Worm (Caenorhabditis elegans) whole organism, L4 larva: Measurements from ENCODE around the gene nprl-2.

Source experiments
- D1046.2 ChIP-seq: fragments of 200-800 bp; sonication (Bioruptor generic); IDR thresholded peaks from 2 replicates; pipeline ENCODE4 v1.3.6; 2022; ENCODE audit warnings: missing genetic modification characterization, missing compliant biosample characterization
- T20F7.1 ChIP-seq: fragments of 200-800 bp; sonication (Bioruptor generic); optimal IDR thresholded peaks from 2 replicates; lab custom pipeline; 2018; ENCODE audit warnings: mild to moderate bottlenecking, missing genetic modification characterization, missing compliant biosample characterization
- Y105C5A.15 ChIP-seq: fragments of 200-800 bp; sonication (Bioruptor generic); IDR thresholded peaks from 2 replicates; pipeline ENCODE4 v1.3.6; 2022; ENCODE audit warnings: missing genetic modification characterization, missing compliant biosample characterization
- ZK337.2 ChIP-seq: fragments of 200-800 bp; sonication (Bioruptor generic); IDR thresholded peaks from 2 replicates; pipeline ENCODE4 v1.3.6; 2022; ENCODE audit warnings: missing genetic modification reagents, missing genetic modification characterization, missing compliant biosample characterization
- ama-1 ChIP-seq: fragments of 150-350 bp; optimal IDR thresholded peaks from 2 replicates; lab custom pipeline; 2014; ENCODE audit warnings: inconsistent platforms, mixed read lengths
- ces-1 ChIP-seq: fragments of 150-350 bp; sonication (generic microtip); optimal IDR thresholded peaks from 4 replicates; lab custom pipeline; 2014; ENCODE audit warnings: missing biosample characterization, missing genetic modification reagents, missing genetic modification characterization
- daf-16 ChIP-seq, 3 experiments: sonication (generic microtip); optimal IDR thresholded peaks; 2 replicates each; lab custom pipeline; 2016 to 2017; ENCODE audit warnings: missing genetic modification characterization in 3 of 3, missing genetic modification reagents in 3 of 3, mild to moderate bottlenecking in 2 of 3, missing compliant biosample characterization in 2 of 3, missing biosample characterization in 1 of 3, moderate library complexity in 1 of 3
- dmd-6 ChIP-seq: fragments of 200-800 bp; sonication (Bioruptor generic); IDR thresholded peaks from 2 replicates; pipeline ENCODE4 v1.3.6; 2022; ENCODE audit warnings: missing genetic modification reagents, missing genetic modification characterization, missing compliant biosample characterization
- dpl-1 ChIP-seq: fragments of 150-350 bp; optimal IDR thresholded peaks from 2 replicates; lab custom pipeline; 2014; ENCODE audit warnings: missing biosample characterization, missing genetic modification reagents, missing genetic modification characterization
- duxl-1 ChIP-seq: sonication (generic microtip); optimal IDR thresholded peaks from 2 replicates; lab custom pipeline; 2016; ENCODE audit warnings: mild to moderate bottlenecking, missing genetic modification characterization, moderate library complexity, missing compliant biosample characterization; ENCODE audit not compliant: poor library complexity
- dve-1 ChIP-seq: sonication (generic microtip); optimal IDR thresholded peaks from 2 replicates; lab custom pipeline; 2017; ENCODE audit warnings: antibody characterized with exemption, mild to moderate bottlenecking, missing genetic modification characterization, missing compliant biosample characterization; ENCODE audit not compliant: insufficient read depth
- egl-27 ChIP-seq: sonication (generic microtip); optimal IDR thresholded peaks from 3 replicates; lab custom pipeline; 2017; ENCODE audit warnings: missing biosample characterization, missing genetic modification reagents, missing genetic modification characterization
- egl-43 ChIP-seq: fragments of 200-800 bp; sonication (Bioruptor generic); IDR thresholded peaks from 2 replicates; pipeline ENCODE4 v1.3.6; 2022; ENCODE audit warnings: missing genetic modification reagents, missing genetic modification characterization, missing compliant biosample characterization
- fkh-10 ChIP-seq: fragments of 150-350 bp; optimal IDR thresholded peaks from 2 replicates; lab custom pipeline; 2014; ENCODE audit warnings: missing biosample characterization, missing genetic modification reagents, missing genetic modification characterization
- hif-1 ChIP-seq, 2 experiments: sonication (generic microtip); optimal IDR thresholded peaks; 2 replicates each; lab custom pipeline; 2016 to 2017; ENCODE audit warnings: missing compliant biosample characterization in 2 of 2, missing genetic modification characterization in 2 of 2, missing genetic modification reagents in 2 of 2, missing genotype in 2 of 2, mild to moderate bottlenecking in 1 of 2
- hlh-11 ChIP-seq: fragments of 200-800 bp; sonication (Bioruptor generic); optimal IDR thresholded peaks from 2 replicates; lab custom pipeline; 2018; ENCODE audit warnings: mild to moderate bottlenecking, missing genetic modification characterization, missing compliant biosample characterization
- hlh-30 ChIP-seq: sonication (generic microtip); optimal IDR thresholded peaks from 2 replicates; lab custom pipeline; 2017; ENCODE audit warnings: antibody characterized with exemption, mild to moderate bottlenecking, missing genetic modification characterization, missing compliant biosample characterization; ENCODE audit not compliant: insufficient read depth
- lim-7 ChIP-seq: fragments of 200-800 bp; sonication (Bioruptor generic); IDR thresholded peaks from 2 replicates; pipeline ENCODE4 v1.3.6; 2022; ENCODE audit warnings: missing genetic modification characterization, missing compliant biosample characterization
- lsy-2 ChIP-seq, 2 experiments: fragments of 150-350 bp in 1 of 2; sonication (generic microtip) in 1 of 2; optimal IDR thresholded peaks; 2 replicates each; lab custom pipeline; 2014 to 2017; ENCODE audit warnings: missing biosample characterization in 2 of 2, missing genetic modification characterization in 2 of 2
- madf-5 ChIP-seq, 2 experiments: fragments of 200-800 bp; sonication (Bioruptor generic); IDR thresholded peaks; 2 replicates each; pipeline ENCODE4 v1.3.6; 2022; ENCODE audit warnings: missing compliant biosample characterization in 2 of 2, missing genetic modification characterization in 2 of 2
- mdl-1 ChIP-seq, 2 experiments: fragments of 150-350 bp in 1 of 2; sonication (generic microtip) in 1 of 2; optimal IDR thresholded peaks; 2 replicates each; lab custom pipeline; 2014 to 2017; ENCODE audit warnings: missing biosample characterization in 2 of 2, missing genetic modification characterization in 2 of 2
- mep-1 ChIP-seq: fragments of 150-350 bp; sonication (generic microtip); optimal IDR thresholded peaks from 3 replicates; lab custom pipeline; 2014; ENCODE audit warnings: missing biosample characterization, missing genetic modification characterization
- mxl-3 ChIP-seq: fragments of 200-800 bp; sonication (Bioruptor generic); optimal IDR thresholded peaks from 2 replicates; lab custom pipeline; 2018; ENCODE audit warnings: mild to moderate bottlenecking, missing genetic modification characterization, missing compliant biosample characterization
- nhr-102 ChIP-seq: sonication (generic microtip); optimal IDR thresholded peaks from 2 replicates; lab custom pipeline; 2016; ENCODE audit warnings: mild to moderate bottlenecking, missing genetic modification characterization, moderate library complexity, missing compliant biosample characterization
- nhr-11 ChIP-seq: fragments of 150-350 bp; optimal IDR thresholded peaks from 2 replicates; lab custom pipeline; 2014; ENCODE audit warnings: missing biosample characterization, missing genetic modification characterization
- nhr-111 ChIP-seq: fragments of 200-800 bp; sonication (Bioruptor generic); optimal IDR thresholded peaks from 2 replicates; lab custom pipeline; 2018; ENCODE audit warnings: mild to moderate bottlenecking, missing genetic modification characterization, missing compliant biosample characterization
- nhr-237 ChIP-seq: sonication (generic microtip); optimal IDR thresholded peaks from 2 replicates; lab custom pipeline; 2017; ENCODE audit warnings: missing biosample characterization, missing genetic modification characterization
- nhr-25 ChIP-seq: sonication (generic microtip); optimal IDR thresholded peaks from 2 replicates; lab custom pipeline; 2017; ENCODE audit warnings: missing genetic modification characterization, mild to moderate bottlenecking, missing compliant biosample characterization, antibody characterized with exemption, moderate library complexity, borderline replicate concordance; ENCODE audit not compliant: insufficient read depth
- nhr-28 ChIP-seq: fragments of 150-350 bp; optimal IDR thresholded peaks from 2 replicates; lab custom pipeline; 2014; ENCODE audit warnings: missing biosample characterization, missing genetic modification characterization
- nhr-41 ChIP-seq: fragments of 200-800 bp; sonication (Bioruptor generic); IDR thresholded peaks from 2 replicates; pipeline ENCODE4 v1.3.6; 2022; ENCODE audit warnings: missing genetic modification reagents, missing genetic modification characterization, missing compliant biosample characterization
- nhr-42 ChIP-seq: fragments of 200-800 bp; sonication (Bioruptor generic); IDR thresholded peaks from 2 replicates; pipeline ENCODE4 v1.3.6; 2022; ENCODE audit warnings: missing genetic modification characterization, missing compliant biosample characterization
- nhr-48 ChIP-seq: sonication (generic microtip); optimal IDR thresholded peaks from 2 replicates; lab custom pipeline; 2016; ENCODE audit warnings: mild to moderate bottlenecking, missing genetic modification characterization, missing compliant biosample characterization
- nhr-6 ChIP-seq: fragments of 150-350 bp; optimal IDR thresholded peaks from 2 replicates; lab custom pipeline; 2014; ENCODE audit warnings: missing biosample characterization, missing genetic modification characterization
- nhr-77 ChIP-seq: fragments of 150-350 bp; optimal IDR thresholded peaks from 2 replicates; lab custom pipeline; 2014; ENCODE audit warnings: missing biosample characterization, missing genetic modification characterization
- pha-4 ChIP-seq, 2 experiments: fragments of 150-350 bp in 1 of 2; fragments of 200-800 bp in 1 of 2; sonication (Bioruptor generic) in 1 of 2; IDR thresholded peaks in 1 of 2; optimal IDR thresholded peaks in 1 of 2; 2 replicates each; pipeline versions ENCODE4 v1.3.6 to Lab custom; 2014 to 2022; ENCODE audit warnings: missing genetic modification characterization in 2 of 2, missing genetic modification reagents in 2 of 2, missing biosample characterization in 1 of 2, missing compliant biosample characterization in 1 of 2
- rbr-2 ChIP-seq: sonication (generic microtip); optimal IDR thresholded peaks from 2 replicates; lab custom pipeline; 2016; ENCODE audit warnings: missing genotype, missing genetic modification characterization, missing compliant biosample characterization
- sdz-12 ChIP-seq: fragments of 200-800 bp; sonication (Bioruptor generic); optimal IDR thresholded peaks from 2 replicates; lab custom pipeline; 2018; ENCODE audit warnings: mild to moderate bottlenecking, missing genetic modification characterization, missing compliant biosample characterization
- skn-1 ChIP-seq: fragments of 150-350 bp; optimal IDR thresholded peaks from 2 replicates; lab custom pipeline; 2014; ENCODE audit warnings: missing biosample characterization, missing genetic modification characterization
- spr-1 ChIP-seq: sonication (generic microtip); optimal IDR thresholded peaks from 2 replicates; lab custom pipeline; 2016; ENCODE audit warnings: mild to moderate bottlenecking, missing genetic modification characterization, missing compliant biosample characterization
- spr-3 ChIP-seq: fragments of 200-800 bp; sonication (Bioruptor generic); optimal IDR thresholded peaks from 2 replicates; lab custom pipeline; 2018; ENCODE audit warnings: mild to moderate bottlenecking, missing genetic modification characterization, missing compliant biosample characterization
- unc-62 ChIP-seq, 3 experiments: fragments of 150-350 bp in 1 of 3; sonication (generic microtip); optimal IDR thresholded peaks in 2 of 3; peaks in 1 of 3; 1 replicate in 1 of 3; 2 replicates in 2 of 3; lab custom pipeline; 2014 to 2017; ENCODE audit warnings: missing biosample characterization in 3 of 3, missing genetic modification characterization in 3 of 3, missing genetic modification reagents in 3 of 3, missing genotype in 1 of 3
- vab-7 ChIP-seq: fragments of 200-800 bp; sonication (Bioruptor generic); IDR thresholded peaks from 2 replicates; pipeline ENCODE4 v1.3.6; 2022; ENCODE audit warnings: missing genetic modification reagents, missing genetic modification characterization, missing compliant biosample characterization
- zfp-2 ChIP-seq: sonication (generic microtip); optimal IDR thresholded peaks from 2 replicates; lab custom pipeline; 2016; ENCODE audit warnings: mild to moderate bottlenecking, missing genetic modification characterization, missing compliant biosample characterization
- zip-11 ChIP-seq: fragments of 200-800 bp; sonication (Bioruptor generic); IDR thresholded peaks from 2 replicates; pipeline ENCODE4 v1.3.6; 2022; ENCODE audit warnings: missing genetic modification characterization, missing compliant biosample characterization
- ztf-11 ChIP-seq: fragments of 150-350 bp; optimal IDR thresholded peaks from 2 replicates; lab custom pipeline; 2014; ENCODE audit warnings: missing biosample characterization, missing genetic modification characterization

The nprl-2 gene

ce11 chrIV:7556265-7556866, at the start of gene nprl-2, which contains the start of the genes F49E8.7 and F49E8.8:
Gene nprl-2, plus strand, starts transcription at chrIV:7556816.
Gene F49E8.7, minus strand, starts transcription at chrIV:7556365.
Gene F49E8.8, plus strand, starts transcription at chrIV:7556637.
- TF ChIP-seq zip-11 = no peak
- TF ChIP-seq nhr-237 (tag; lab: Kevin White, UChicago) = no peak

- TF ChIP-seq lsy-2 (tag; optimal IDR thresholded peaks at IDR 0.05; lab: Kevin White, UChicago) = peak; percentile 13 to 52
- TF ChIP-seq nhr-102 = no peak
- TF ChIP-seq dve-1 = peak; percentile 42
- TF ChIP-seq nhr-111 (GFP tag; lab: Kevin White, UChicago) = no peak
- TF ChIP-seq lim-7 (GFP tag; lab: Robert Waterston, UW) = no peak
- peak; percentile 24 for TF ChIP-seq nhr-77 (tag; lab: Kevin White, UChicago)
- TF ChIP-seq T20F7.1 (GFP tag; lab: Kevin White, UChicago) = peak; percentile 7
- TF ChIP-seq dmd-6 (GFP tag; lab: Robert Waterston, UW) = peak; percentile 55
- TF ChIP-seq daf-16 (GFP tag; optimal IDR thresholded peaks at IDR 0.05; lab: Kevin White, UChicago) = peak in 1 of 2 experiments; percentile 6
- peak; percentile 55 for TF ChIP-seq daf-16 (tag; optimal IDR thresholded peaks at IDR 0.05; lab: Kevin White, UChicago)
- TF ChIP-seq dpl-1 (GFP tag; lab: Kevin White, UChicago) = peak; percentile 2
- TF ChIP-seq duxl-1 (tag; lab: Kevin White, UChicago) = peak; percentile 17
- TF ChIP-seq nhr-28 = peak; percentile 62
- TF ChIP-seq hlh-11 (tag; lab: Kevin White, UChicago) = peak; percentile 71
- TF ChIP-seq nhr-11 (tag; lab: Kevin White, UChicago) = peak; percentile 34
- TF ChIP-seq rbr-2 (tag; lab: Kevin White, UChicago) = no peak
- TF ChIP-seq fkh-10 (GFP tag; lab: Kevin White, UChicago) = no peak
- TF ChIP-seq mxl-3 = peak; percentile 43
- no peak for TF ChIP-seq nhr-42
- peak; percentile 88 for TF ChIP-seq hlh-30 (tag; lab: Kevin White, UChicago)
- TF ChIP-seq egl-43 = no peak
- peak in 1 of 2 experiments; percentile 48 for TF ChIP-seq mdl-1 (tag; optimal IDR thresholded peaks at IDR 0.05; lab: Kevin White, UChicago)
- TF ChIP-seq mep-1 (tag; lab: Kevin White, UChicago) = peak; percentile 28
- TF ChIP-seq nhr-41 (GFP tag; lab: Robert Waterston, UW) = no peak
- no peak for TF ChIP-seq sdz-12 (GFP tag; lab: Kevin White, UChicago)
- no peak for TF ChIP-seq madf-5 (GFP tag; IDR thresholded peaks at IDR 0.05; lab: Robert Waterston, UW)
- TF ChIP-seq unc-62 (GFP tag; optimal IDR thresholded peaks at IDR 0.05 in 1 of 2; lab: Kevin White, UChicago) = peak in 1 of 2 experiments; percentile 96
- TF ChIP-seq unc-62 (tag; optimal IDR thresholded peaks at IDR 0.05; lab: Kevin White, UChicago) = no peak
- TF ChIP-seq nhr-48 (tag; lab: Kevin White, UChicago) = peak; percentile 39
- no peak for TF ChIP-seq hif-1 (tag; optimal IDR thresholded peaks at IDR 0.05; lab: Kevin White, UChicago)
- TF ChIP-seq ztf-11 (tag; lab: Kevin White, UChicago) = no peak
- TF ChIP-seq spr-1 (tag; lab: Kevin White, UChicago) = no peak
- TF ChIP-seq ama-1 (lab: Kevin White, UChicago) = peak; percentile 33
- no peak for TF ChIP-seq nhr-25 (tag; lab: Kevin White, UChicago)
Observed at ce11 chrIV:7507305-7507704, 49.3 kb upstream of the nprl-2 start.

ce11 chrIV:7507841-7508509, 48.6 kb upstream of the nprl-2 start, which contains the start of the genes vdac-1 and R05G6.5:
Gene vdac-1, minus strand, starts transcription at chrIV:7507891.
Gene R05G6.5, plus strand, starts transcription at chrIV:7508367.
- no peak for TF ChIP-seq spr-3 (GFP tag; lab: Kevin White, UChicago)
- no peak for TF ChIP-seq ZK337.2 (GFP tag; lab: Robert Waterston, UW)
- TF ChIP-seq vab-7 (GFP tag; lab: Robert Waterston, UW) = peak; percentile 57
- TF ChIP-seq mdl-1 (tag; optimal IDR thresholded peaks at IDR 0.05; lab: Kevin White, UChicago) = peak in 1 of 2 experiments; percentile 78
- TF ChIP-seq D1046.2 (GFP tag; lab: Robert Waterston, UW) = no peak
- peak; percentile 77 for TF ChIP-seq pha-4 (GFP tag; IDR thresholded peaks at IDR 0.05; lab: Robert Waterston, UW)
- TF ChIP-seq pha-4 (tag; optimal IDR thresholded peaks at IDR 0.05; lab: Kevin White, UChicago) = peak; percentile 38
- no peak for TF ChIP-seq nhr-237 (tag; lab: Kevin White, UChicago)
- no peak for TF ChIP-seq Y105C5A.15 (GFP tag; lab: Robert Waterston, UW)
- TF ChIP-seq skn-1 (tag; lab: Kevin White, UChicago) = no peak
- TF ChIP-seq nhr-6 (tag; lab: Kevin White, UChicago) = peak; percentile 89
- peak; percentile 49; the same call in 1 of the 2 replicates for TF ChIP-seq nhr-41 (GFP tag; lab: Robert Waterston, UW)
- no peak for TF ChIP-seq ces-1
- TF ChIP-seq zfp-2 = no peak
- no peak for TF ChIP-seq egl-27 (tag; lab: Kevin White, UChicago)
